Fruit fly (Drosophila melanogaster) whole organism, embryonic: ENCODE results near the gene cnc.

Experiments used
- BtbVII ChIP-seq: fragments of 200-800 bp; sonication (Bioruptor generic); optimal IDR thresholded peaks from 3 replicates; lab custom pipeline; 2017; ENCODE audit warnings: missing biosample characterization, mild to moderate bottlenecking, missing genetic modification characterization
- CG10321 ChIP-seq: fragments of 200-800 bp; sonication (Bioruptor generic); IDR thresholded peaks from 2 replicates; pipeline ENCODE4 v1.3.6; 2022; ENCODE audit warnings: missing biosample characterization, missing genetic modification characterization
- CG10979 ChIP-seq: fragments of 200-800 bp; sonication (Bioruptor generic); optimal IDR thresholded peaks from 2 replicates; lab custom pipeline; 2018; ENCODE audit warnings: missing biosample characterization, mild to moderate bottlenecking, missing genetic modification characterization, moderate library complexity
- CG11696 ChIP-seq: fragments of 200-800 bp; sonication (Bioruptor generic); IDR thresholded peaks from 2 replicates; pipeline ENCODE4 v1.3.6; 2022; ENCODE audit warnings: missing biosample characterization, missing genetic modification characterization
- CG12219 ChIP-seq: fragments of 200-800 bp; sonication (Bioruptor generic); optimal IDR thresholded peaks from 3 replicates; lab custom pipeline; 2018; ENCODE audit warnings: missing biosample characterization, mild to moderate bottlenecking, missing genetic modification characterization
- CG12391 ChIP-seq: fragments of 200-800 bp; sonication (Bioruptor generic); optimal IDR thresholded peaks from 3 replicates; lab custom pipeline; 2018; ENCODE audit warnings: missing biosample characterization, mild to moderate bottlenecking, missing genetic modification characterization, moderate library complexity
- CG12744 ChIP-seq: fragments of 200-800 bp; sonication (Bioruptor generic); optimal IDR thresholded peaks from 2 replicates; lab custom pipeline; 2016; ENCODE audit warnings: missing biosample characterization, missing genetic modification characterization
- CG13296 ChIP-seq: fragments of 200-800 bp; sonication (Bioruptor generic); optimal IDR thresholded peaks from 3 replicates; lab custom pipeline; 2018; ENCODE audit warnings: missing biosample characterization, mild to moderate bottlenecking, missing genetic modification characterization
- CG15479 ChIP-seq: fragments of 200-800 bp; sonication (Bioruptor generic); optimal IDR thresholded peaks from 3 replicates; lab custom pipeline; 2019; ENCODE audit warnings: missing biosample characterization, mild to moderate bottlenecking, missing genetic modification characterization, moderate library complexity
- CG15514 ChIP-seq: fragments of 200-800 bp; sonication (Bioruptor generic); optimal IDR thresholded peaks from 3 replicates; lab custom pipeline; 2017; ENCODE audit warnings: missing biosample characterization, missing genetic modification characterization, mild to moderate bottlenecking, moderate library complexity, missing genetic modification reagents
- CG17328 ChIP-seq: fragments of 200-800 bp; sonication (Bioruptor generic); IDR thresholded peaks from 2 replicates; pipeline ENCODE4 v1.3.6; 2022; ENCODE audit warnings: missing biosample characterization, missing genetic modification characterization
- CG1832 ChIP-seq: fragments of 200-800 bp; sonication (Bioruptor generic); optimal IDR thresholded peaks from 2 replicates; lab custom pipeline; 2017; ENCODE audit warnings: missing biosample characterization, mild to moderate bottlenecking, missing genetic modification characterization, inconsistent platforms
- CG30020 ChIP-seq: fragments of 200-800 bp; optimal IDR thresholded peaks from 2 replicates; lab custom pipeline; 2019; ENCODE audit warnings: missing biosample characterization, mild to moderate bottlenecking, missing genetic modification characterization, moderate library complexity
- CG31224 ChIP-seq: fragments of 200-800 bp; sonication (Bioruptor generic); IDR thresholded peaks from 2 replicates; pipeline ENCODE4 v1.3.6; 2022; ENCODE audit warnings: missing biosample characterization, missing genetic modification characterization
- CG32767 ChIP-seq: fragments of 200-800 bp; sonication (Bioruptor generic); IDR thresholded peaks from 2 replicates; pipeline ENCODE4 v1.3.6; 2022; ENCODE audit warnings: missing biosample characterization, missing genetic modification characterization
- CG6175 ChIP-seq: fragments of 200-800 bp; sonication (Bioruptor generic); IDR thresholded peaks from 3 replicates; pipeline ENCODE4 v1.3.6; 2022; ENCODE audit warnings: missing biosample characterization, missing genetic modification characterization
- CG6272 ChIP-seq: fragments of 200-800 bp; sonication (Bioruptor generic); IDR thresholded peaks from 2 replicates; pipeline ENCODE4 v1.3.6; 2022; ENCODE audit warnings: missing biosample characterization, missing genetic modification characterization
- CG6689 ChIP-seq: fragments of 200-800 bp; sonication (Bioruptor generic); IDR thresholded peaks from 2 replicates; pipeline ENCODE4 v1.3.6; 2022; ENCODE audit warnings: missing biosample characterization, missing genetic modification characterization
- CG7271 ChIP-seq: fragments of 200-800 bp; sonication (Bioruptor generic); optimal IDR thresholded peaks from 2 replicates; lab custom pipeline; 2018; ENCODE audit warnings: missing biosample characterization, mild to moderate bottlenecking, missing genetic modification characterization, moderate library complexity
- CG7839 ChIP-seq: fragments of 200-800 bp; sonication (Bioruptor generic); optimal IDR thresholded peaks from 3 replicates; lab custom pipeline; 2018; ENCODE audit warnings: missing biosample characterization, mild to moderate bottlenecking, missing genetic modification characterization, moderate library complexity
- CG7963 ChIP-seq: fragments of 200-800 bp; sonication (Bioruptor generic); IDR thresholded peaks from 3 replicates; pipeline ENCODE4 v1.3.6; 2022; ENCODE audit warnings: missing biosample characterization, missing genetic modification characterization; ENCODE audit not compliant: partially characterized antibody
- CG8359 ChIP-seq: fragments of 200-800 bp; sonication (Bioruptor generic); optimal IDR thresholded peaks from 2 replicates; lab custom pipeline; 2017; ENCODE audit warnings: missing biosample characterization, mild to moderate bottlenecking, missing genetic modification characterization, borderline replicate concordance
- CG9215 ChIP-seq: fragments of 200-800 bp; sonication (Bioruptor generic); IDR thresholded peaks from 2 replicates; pipeline ENCODE4 v1.3.6; 2022; ENCODE audit warnings: missing biosample characterization, missing genetic modification characterization
- Dek ChIP-seq: fragments of 200-800 bp; sonication (Bioruptor generic); optimal IDR thresholded peaks from 3 replicates; lab custom pipeline; 2019; ENCODE audit warnings: missing biosample characterization, mild to moderate bottlenecking, missing genetic modification characterization, moderate library complexity
- Ets97D ChIP-seq: fragments of 200-800 bp; sonication (Bioruptor generic); optimal IDR thresholded peaks from 3 replicates; lab custom pipeline; 2016; ENCODE audit warnings: missing biosample characterization, missing genetic modification characterization
- Gug ChIP-seq: fragments of 200-800 bp; sonication (Bioruptor generic); IDR thresholded peaks from 4 replicates; pipeline ENCODE4 v1.3.6; 2022; ENCODE audit warnings: missing biosample characterization, missing genetic modification characterization
- H2.0 ChIP-seq: fragments of 200-800 bp; sonication (Bioruptor generic); IDR thresholded peaks from 2 replicates; pipeline ENCODE4 v1.3.6; 2022; ENCODE audit warnings: missing biosample characterization, missing genetic modification characterization
- MESR4 ChIP-seq: fragments of 200-800 bp; sonication (Bioruptor generic); optimal IDR thresholded peaks from 2 replicates; lab custom pipeline; 2018; ENCODE audit warnings: missing biosample characterization, mild to moderate bottlenecking, missing genetic modification characterization, moderate library complexity
- Neu2 ChIP-seq: fragments of 200-800 bp; sonication (Bioruptor generic); optimal IDR thresholded peaks from 3 replicates; lab custom pipeline; 2016; ENCODE audit warnings: missing biosample characterization, missing genetic modification characterization, borderline replicate concordance
- Opbp ChIP-seq: fragments of 200-800 bp; sonication (Bioruptor generic); IDR thresholded peaks from 3 replicates; pipeline ENCODE4 v1.3.6; 2022; ENCODE audit warnings: missing biosample characterization, missing genetic modification characterization; ENCODE audit not compliant: partially characterized antibody
- Scr ChIP-seq: fragments of 200-800 bp; sonication (Bioruptor generic); IDR thresholded peaks from 2 replicates; pipeline ENCODE4 v1.3.6; 2022; ENCODE audit warnings: missing biosample characterization, missing genetic modification characterization; ENCODE audit not compliant: partially characterized antibody
- Sox102F ChIP-seq: fragments of 200-800 bp; sonication (Bioruptor generic); optimal IDR thresholded peaks from 2 replicates; lab custom pipeline; 2018; ENCODE audit warnings: missing biosample characterization, mild to moderate bottlenecking, missing genetic modification characterization, moderate library complexity
- Ssrp ChIP-seq: fragments of 200-800 bp; sonication (Bioruptor generic); optimal IDR thresholded peaks from 2 replicates; lab custom pipeline; 2018; ENCODE audit warnings: missing biosample characterization, mild to moderate bottlenecking, missing genetic modification characterization, moderate library complexity
- cwo ChIP-seq: fragments of 200-800 bp; sonication (Bioruptor generic); optimal IDR thresholded peaks from 3 replicates; lab custom pipeline; 2017; ENCODE audit warnings: missing biosample characterization, missing genetic modification characterization, mild to moderate bottlenecking, moderate library complexity, missing genetic modification reagents
- dati ChIP-seq: fragments of 200-800 bp; sonication (Bioruptor generic); IDR thresholded peaks from 2 replicates; pipeline ENCODE4 v1.3.6; 2022; ENCODE audit warnings: missing biosample characterization, missing genetic modification characterization
- eve ChIP-seq, 2 experiments: fragments of >200 bp; optimal IDR thresholded peaks; 2 replicates each; lab custom pipeline; 2017; ENCODE audit warnings: missing biosample characterization in 2 of 2, missing genetic modification characterization in 2 of 2
- fu2 ChIP-seq: fragments of 200-800 bp; sonication (Bioruptor generic); optimal IDR thresholded peaks from 2 replicates; lab custom pipeline; 2016; ENCODE audit warnings: missing biosample characterization, missing genetic modification characterization
- gcm2 ChIP-seq: fragments of 200-800 bp; sonication (Bioruptor generic); optimal IDR thresholded peaks from 2 replicates; lab custom pipeline; 2016; ENCODE audit warnings: missing biosample characterization, missing genetic modification characterization
- gsb ChIP-seq: fragments of 200-800 bp; sonication (Bioruptor generic); IDR thresholded peaks from 2 replicates; pipeline ENCODE4 v1.3.6; 2022; ENCODE audit warnings: missing biosample characterization, missing genetic modification characterization
- gt ChIP-seq: fragments of 200-800 bp; sonication (Bioruptor generic); IDR thresholded peaks from 2 replicates; pipeline ENCODE4 v1.3.6; 2022; ENCODE audit warnings: missing biosample characterization, missing genetic modification characterization
- hkb ChIP-seq, 2 experiments: fragments of 200-800 bp in 1 of 2; fragments of >200 bp in 1 of 2; sonication (Bioruptor generic) in 1 of 2; IDR thresholded peaks in 1 of 2; optimal IDR thresholded peaks in 1 of 2; 2 replicates each; pipeline versions ENCODE4 v1.3.6 to Lab custom; 2017 to 2022; ENCODE audit warnings: missing biosample characterization in 1 of 2, missing genetic modification characterization in 1 of 2
- klu ChIP-seq: fragments of 200-800 bp; sonication (Bioruptor generic); IDR thresholded peaks from 2 replicates; pipeline ENCODE4 v1.3.6; 2022; ENCODE audit warnings: missing biosample characterization, missing genetic modification characterization
- mam ChIP-seq: fragments of 200-800 bp; sonication (Bioruptor generic); optimal IDR thresholded peaks from 3 replicates; lab custom pipeline; 2016; ENCODE audit warnings: missing biosample characterization, missing genetic modification characterization
- org-1 ChIP-seq: fragments of 200-800 bp; sonication (Bioruptor generic); optimal IDR thresholded peaks from 2 replicates; lab custom pipeline; 2017; ENCODE audit warnings: missing biosample characterization, missing genetic modification characterization
- phol ChIP-seq: fragments of 200-800 bp; sonication (Bioruptor generic); optimal IDR thresholded peaks from 3 replicates; lab custom pipeline; 2018; ENCODE audit warnings: missing biosample characterization, mild to moderate bottlenecking, missing genetic modification characterization, moderate library complexity
- prd ChIP-seq, 3 experiments: fragments of >200 bp in 2 of 3; fragments of 200-800 bp in 1 of 3; sonication (Bioruptor generic) in 1 of 3; optimal IDR thresholded peaks in 2 of 3; IDR thresholded peaks in 1 of 3; 2 replicates in 2 of 3; 3 replicates in 1 of 3; pipeline versions ENCODE4 v1.3.6 to Lab custom; 2017 to 2022; ENCODE audit warnings: missing biosample characterization in 1 of 3, missing genetic modification characterization in 1 of 3
- sens ChIP-seq: fragments of 200-800 bp; sonication (Bioruptor generic); peaks from one replicate; lab custom pipeline; 2016; ENCODE audit warnings: missing biosample characterization, missing genetic modification characterization
- trh ChIP-seq: fragments of 200-800 bp; sonication (Bioruptor generic); optimal IDR thresholded peaks from 2 replicates; lab custom pipeline; 2016; ENCODE audit warnings: missing biosample characterization, missing genetic modification characterization
- wor ChIP-seq: fragments of 200-800 bp; sonication (Bioruptor generic); IDR thresholded peaks from 2 replicates; pipeline ENCODE4 v1.3.6; 2022; ENCODE audit warnings: missing biosample characterization, missing genetic modification characterization
- zf30C ChIP-seq: fragments of 200-800 bp; sonication (Bioruptor generic); optimal IDR thresholded peaks from 3 replicates; lab custom pipeline; 2018; ENCODE audit warnings: missing biosample characterization, mild to moderate bottlenecking, missing genetic modification characterization

The cnc gene

DNA sequence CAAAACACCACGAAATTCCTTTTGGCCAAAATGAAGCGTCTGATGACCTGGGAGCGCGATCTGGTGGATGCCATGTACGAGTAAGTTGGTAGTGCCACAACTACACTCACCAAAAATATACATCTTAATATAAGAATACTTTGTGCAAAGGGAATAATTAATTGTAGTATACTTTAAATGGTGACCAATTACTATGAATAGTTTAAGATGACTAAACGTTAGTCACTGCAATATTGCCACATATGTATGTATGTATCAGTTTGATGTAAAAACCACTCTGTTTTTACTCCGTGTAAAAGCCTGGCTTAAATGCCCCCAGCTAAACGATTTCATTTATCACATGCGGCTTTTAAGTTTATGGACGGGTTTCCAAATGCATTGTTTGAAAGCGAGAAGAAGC lies 51.8 kb downstream of the cnc start (continued):
- TF ChIP-seq sens (GFP tag; lab: Kevin White, UChicago) (peak; percentile 89), Opbp (no peak), CG12744 (no peak), fu2 (GFP tag; lab: Kevin White, UChicago) (no peak), CG7963 (no peak), CG31224 (GFP tag; lab: Robert Waterston, UW) (no peak), Ssrp (tag; lab: Kevin White, UChicago) (peak; percentile 60), CG32767 (GFP tag; lab: Robert Waterston, UW) (peak; percentile 33; the same call in 1 of the 2 replicates), klu (no peak), Sox102F (peak; percentile 80), trh (GFP tag; lab: Kevin White, UChicago) (no peak), Ets97D (GFP tag; lab: Kevin White, UChicago) (no peak), CG17328 (GFP tag; lab: Robert Waterston, UW) (peak; percentile 54; the same call in 1 of the 2 replicates), wor (peak; percentile 56), CG15514 (no peak), eve (GFP tag; optimal IDR thresholded peaks at IDR 0.05; lab: Kevin White, UChicago) (peak in 1 of 2 experiments; percentile 51), Gug (no peak), CG11696 (GFP tag; lab: Robert Waterston, UW) (no peak), gt (GFP tag; lab: Robert Waterston, UW) (no peak), CG15479 (GFP tag; lab: Kevin White, UChicago) (no peak), CG7839 (tag; lab: Kevin White, UChicago) (peak; percentile 53), CG12391 (peak; percentile 52), mam (GFP tag; lab: Kevin White, UChicago) (no peak), CG7271 (tag; lab: Kevin White, UChicago) (no peak), CG9215 (GFP tag; lab: Robert Waterston, UW) (no peak), CG10321 (GFP tag; lab: Robert Waterston, UW) (no peak), cwo (GFP tag; lab: Kevin White, UChicago) (no peak), CG30020 (tag; lab: Kevin White, UChicago) (no peak), CG6175 (no peak), dati (no peak), CG8359 (peak; percentile 8), CG6272 (GFP tag; lab: Robert Waterston, UW) (no peak), MESR4 (no peak), CG10979 (peak; percentile 73), zf30C (GFP tag; lab: Kevin White, UChicago) (no peak), hkb (optimal IDR thresholded peaks at IDR 0.05; lab: Kevin White, UChicago) (no peak), hkb (GFP tag; IDR thresholded peaks at IDR 0.05; lab: Robert Waterston, UW) (no peak), CG13296 (no peak), H2.0 (GFP tag; lab: Robert Waterston, UW) (peak; percentile 56), Scr (GFP tag; lab: Robert Waterston, UW) (no peak), CG6689 (peak; percentile 28; the same call in 1 of the 2 replicates), prd (optimal IDR thresholded peaks at IDR 0.05; lab: Kevin White, UChicago) (no peak), prd (GFP tag; IDR thresholded peaks at IDR 0.05; lab: Robert Waterston, UW) (no peak), org-1 (no peak), Neu2 (GFP tag; lab: Kevin White, UChicago) (no peak), Dek (tag; lab: Kevin White, UChicago) (no peak), CG1832 (GFP tag; lab: Kevin White, UChicago) (no peak), gsb (GFP tag; lab: Robert Waterston, UW) (no peak), CG12219 (peak; percentile 22), BtbVII (GFP tag; lab: Kevin White, UChicago) (no peak), gcm2 (GFP tag; lab: Kevin White, UChicago) (no peak), phol (tag; lab: Kevin White, UChicago) (peak; percentile 39)
